Fruit fly (Drosophila melanogaster): ENCODE measurements around the gene Jwa.

DNA sequence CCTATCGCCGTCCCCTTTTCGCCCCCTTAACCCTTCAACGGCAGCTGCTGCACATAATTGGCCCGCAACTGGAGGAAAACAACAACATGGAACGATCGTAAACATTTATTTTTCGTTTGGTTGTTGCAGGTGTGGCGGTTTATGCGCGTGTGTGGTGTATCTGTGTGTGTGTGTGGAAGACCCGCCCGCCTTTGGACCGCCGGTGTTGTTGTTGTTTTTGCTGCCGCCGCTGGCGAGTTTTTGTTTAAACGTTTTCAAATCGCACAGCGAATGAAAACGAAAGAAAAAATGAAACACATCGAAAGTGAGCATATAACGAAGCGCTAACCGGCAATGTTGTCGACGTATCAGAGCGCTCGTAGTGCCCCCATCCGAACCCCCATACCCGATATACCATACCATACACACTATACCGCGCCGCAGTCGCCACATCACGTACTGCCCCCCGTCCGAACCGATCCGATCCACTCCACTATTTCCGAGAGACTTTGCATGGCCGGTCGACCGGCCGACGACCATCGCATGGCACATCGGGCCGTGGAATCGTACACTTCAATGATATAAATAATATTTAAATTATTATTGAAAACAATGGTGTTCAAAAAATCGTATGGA lies 30.2 kb upstream of the Jwa start:
- TF ChIP-seq CG10959 (GFP tag; IDR thresholded peaks at IDR 0.05) (no peak; the same call in 1 of the 2 replicates), Doc3 (GFP tag; IDR thresholded peaks at IDR 0.05; ENCODE audit: partially characterized antibody) (no peak)

All from whole organism, embryonic.